Fruit fly (Drosophila melanogaster): ENCODE data around the gene rtet.

The rtet gene

DNA sequence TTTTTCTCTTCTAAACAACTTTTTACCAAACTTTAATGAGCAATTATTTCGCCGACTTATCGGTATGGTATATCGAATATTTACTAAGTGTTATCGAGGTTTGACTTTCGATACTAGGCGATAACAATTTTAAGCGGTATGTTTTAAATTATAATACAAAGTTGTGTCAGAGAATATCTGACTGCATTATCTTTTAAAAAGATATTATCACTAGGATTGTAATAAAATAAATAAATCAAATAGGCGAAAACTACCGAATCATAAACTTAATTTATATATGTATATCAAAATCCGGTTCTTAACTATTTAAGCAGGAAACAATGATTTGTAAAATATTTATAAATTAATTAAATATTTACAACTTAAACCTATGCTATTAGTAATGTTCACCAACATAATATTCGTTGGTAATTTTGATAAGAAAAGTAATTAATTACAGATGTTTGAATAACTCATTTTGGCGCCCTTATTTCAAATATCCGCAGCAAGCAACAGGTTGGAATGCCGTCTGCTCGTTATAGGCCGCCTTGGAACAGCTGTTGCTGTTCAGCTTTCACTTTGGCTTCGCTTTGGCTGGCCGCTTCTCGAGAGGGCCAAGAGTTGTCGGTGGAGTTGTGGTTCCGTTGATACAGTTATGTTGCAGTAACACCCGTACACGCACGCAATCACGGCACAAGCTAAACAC lies at the start of gene rtet, which contains the start of gene Sec15 (continued):
- peak; percentile 28; the same call in 1 of the 3 replicates for TF ChIP-seq croc (GFP tag; conservative IDR thresholded peaks at IDR 0.05)
- no peak for TF ChIP-seq CG8359 (GFP tag; optimal IDR thresholded peaks at IDR 0.05; ENCODE audit: borderline replicate concordance)
- peak; percentile 40; the same call in 1 of the 2 replicates for TF ChIP-seq amos (GFP tag; IDR thresholded peaks at IDR 0.05; ENCODE audit: partially characterized antibody)
- peak; percentile 60 for TF ChIP-seq bbx (GFP tag; IDR thresholded peaks at IDR 0.05; ENCODE audit: partially characterized antibody)
- TF ChIP-seq ind (GFP tag; optimal IDR thresholded peaks at IDR 0.05): peak; percentile 57
- peak; percentile 59 for TF ChIP-seq sna (GFP tag; IDR thresholded peaks at IDR 0.05; ENCODE audit: partially characterized antibody)
- no peak for TF ChIP-seq slou (GFP tag; optimal IDR thresholded peaks at IDR 0.05)
- TF ChIP-seq CG4404 (GFP tag; IDR thresholded peaks at IDR 0.05): no peak
- TF ChIP-seq Jarid2 (GFP tag; optimal IDR thresholded peaks at IDR 0.05): no peak
- TF ChIP-seq CG8388 (GFP tag; optimal IDR thresholded peaks at IDR 0.05): no peak
- no peak for TF ChIP-seq Dfd (GFP tag; optimal IDR thresholded peaks at IDR 0.05)
- no peak for TF ChIP-seq CG10462 (GFP tag; optimal IDR thresholded peaks at IDR 0.05)
- TF ChIP-seq CG17568 (GFP tag; optimal IDR thresholded peaks at IDR 0.05): no peak
- peak; percentile 81 for TF ChIP-seq PHDP (tag; optimal IDR thresholded peaks at IDR 0.05)
- TF ChIP-seq CG30020 (tag; optimal IDR thresholded peaks at IDR 0.05): peak; percentile 15
- TF ChIP-seq cas (GFP tag; IDR thresholded peaks at IDR 0.05): no peak
- no peak for TF ChIP-seq Side (GFP tag; optimal IDR thresholded peaks at IDR 0.05)
- TF ChIP-seq dan (GFP tag; IDR thresholded peaks at IDR 0.05): no peak
- peak; percentile 22 for TF ChIP-seq Sry-δ (GFP tag; optimal IDR thresholded peaks at IDR 0.05)
- TF ChIP-seq jing (GFP tag; optimal IDR thresholded peaks at IDR 0.05): no peak
- no peak for TF ChIP-seq CG9215 (GFP tag; IDR thresholded peaks at IDR 0.05)
- TF ChIP-seq CG17385 (GFP tag; optimal IDR thresholded peaks at IDR 0.05): peak; percentile 46
- TF ChIP-seq Bdp1 (GFP tag; optimal IDR thresholded peaks at IDR 0.05): peak; percentile 10
- TF ChIP-seq CG11695 (GFP tag; IDR thresholded peaks at IDR 0.05): no peak
- peak; percentile 42; the same call in 1 of the 2 replicates for TF ChIP-seq CG14014 (GFP tag; IDR thresholded peaks at IDR 0.05)
- TF ChIP-seq yki (optimal IDR thresholded peaks at IDR 0.05): no peak
- TF ChIP-seq chinmo (GFP tag; IDR thresholded peaks at IDR 0.05; ENCODE audit: partially characterized antibody): 0 out of 4 replicates have a peak, but pooled peaks have one; percentile 30
- no peak for TF ChIP-seq Camta (GFP tag; optimal IDR thresholded peaks at IDR 0.05)
- peak; percentile 17 for TF ChIP-seq Dip3 (GFP tag; optimal IDR thresholded peaks at IDR 0.05)
- no peak for TF ChIP-seq CG10147 (GFP tag; optimal IDR thresholded peaks at IDR 0.05)
- peak; percentile 27 for TF ChIP-seq Fer2 (tag; optimal IDR thresholded peaks at IDR 0.05)
- no peak for TF ChIP-seq eve (GFP tag; optimal IDR thresholded peaks at IDR 0.05)
- peak; percentile 48; the same call in 1 of the 2 replicates for TF ChIP-seq CG3847 (GFP tag; IDR thresholded peaks at IDR 0.05)
- peak; percentile 37 for TF ChIP-seq nom (GFP tag; optimal IDR thresholded peaks at IDR 0.05)
- TF ChIP-seq bigmax (GFP tag; optimal IDR thresholded peaks at IDR 0.05): no peak
- TF ChIP-seq CG11398 (GFP tag; optimal IDR thresholded peaks at IDR 0.05): no peak
- peak; percentile 63 for TF ChIP-seq CG17359 (tag; optimal IDR thresholded peaks at IDR 0.05)
- TF ChIP-seq CG1233 (GFP tag; optimal IDR thresholded peaks at IDR 0.05): peak; percentile 44
- peak; percentile 45 for TF ChIP-seq bcd (GFP tag; optimal IDR thresholded peaks at IDR 0.05)
- no peak for TF ChIP-seq Adf1 (GFP tag; IDR thresholded peaks at IDR 0.05)
- peak; percentile 9 for TF ChIP-seq BtbVII (GFP tag; optimal IDR thresholded peaks at IDR 0.05)
- no peak for TF ChIP-seq CG8478 (optimal IDR thresholded peaks at IDR 0.05)
- TF ChIP-seq CG30403 (GFP tag; optimal IDR thresholded peaks at IDR 0.05): peak; percentile 55
- no peak for TF ChIP-seq crc (GFP tag; optimal IDR thresholded peaks at IDR 0.05)
- no peak for TF ChIP-seq ro (GFP tag; IDR thresholded peaks at IDR 0.05)
- no peak for TF ChIP-seq btn (GFP tag; optimal IDR thresholded peaks at IDR 0.05)
- no peak for TF ChIP-seq shn (GFP tag; optimal IDR thresholded peaks at IDR 0.05)
- peak; percentile 54 for TF ChIP-seq sug (tag; optimal IDR thresholded peaks at IDR 0.05)
- TF ChIP-seq Ssrp (tag; optimal IDR thresholded peaks at IDR 0.05): peak; percentile 72
- peak; percentile 39; the same call in 1 of the 3 replicates for TF ChIP-seq ase (GFP tag; IDR thresholded peaks at IDR 0.05)
